Worm (Caenorhabditis elegans): ENCODE measurements around the gene usp-4.

Gene usp-4

ce11 chrIV:6767240-6767639 is 10.1 kb downstream of the usp-4 start:
- TF ChIP-seq T22C8.4 (GFP tag; IDR thresholded peaks at IDR 0.05) (no peak), cog-1 (tag; optimal IDR thresholded peaks at IDR 0.05) (no peak), ztf-23 (GFP tag; IDR thresholded peaks at IDR 0.05) (no peak), flt-1 (GFP tag; IDR thresholded peaks at IDR 0.05) (no peak), med-1 (GFP tag; optimal IDR thresholded peaks at IDR 0.05; ENCODE audit: insufficient read depth) (no peak)

ce11 chrIV:6770407-6770883 is 13.3 kb downstream of the usp-4 start, which contains the start of gene anat-1:
Gene anat-1 (plus strand): TSS chrIV:6770833.
- no peak for TF ChIP-seq med-1 (GFP tag; optimal IDR thresholded peaks at IDR 0.05; ENCODE audit: insufficient read depth)
- TF ChIP-seq klf-2 (GFP tag; conservative IDR thresholded peaks at IDR 0.05), result no peak
- no peak for TF ChIP-seq cog-1 (tag; optimal IDR thresholded peaks at IDR 0.05)
- no peak for TF ChIP-seq ztf-23 (GFP tag; IDR thresholded peaks at IDR 0.05)
- TF ChIP-seq ztf-29 (GFP tag; IDR thresholded peaks at IDR 0.05), result no peak
- no peak for TF ChIP-seq T22C8.4 (GFP tag; IDR thresholded peaks at IDR 0.05)
- TF ChIP-seq flt-1 (GFP tag; IDR thresholded peaks at IDR 0.05), result no peak
- TF ChIP-seq ref-1 (GFP tag; conservative IDR thresholded peaks at IDR 0.05), result no peak
- no peak for TF ChIP-seq tab-1 (GFP tag; IDR thresholded peaks at IDR 0.05)

ce11 chrIV:6771556-6771955 is 14.4 kb downstream of the usp-4 start:
- TF ChIP-seq ref-1 (GFP tag; conservative IDR thresholded peaks at IDR 0.05), result no peak
- no peak for TF ChIP-seq tab-1 (GFP tag; IDR thresholded peaks at IDR 0.05)
- TF ChIP-seq cog-1 (tag; optimal IDR thresholded peaks at IDR 0.05), result no peak
- TF ChIP-seq ztf-29 (GFP tag; IDR thresholded peaks at IDR 0.05), result no peak
- TF ChIP-seq T22C8.4 (GFP tag; IDR thresholded peaks at IDR 0.05), result no peak
- TF ChIP-seq klf-2 (GFP tag; conservative IDR thresholded peaks at IDR 0.05), result no peak
- no peak for TF ChIP-seq ztf-23 (GFP tag; IDR thresholded peaks at IDR 0.05)
- no peak for TF ChIP-seq flt-1 (GFP tag; IDR thresholded peaks at IDR 0.05)

- TF ChIP-seq klf-2 (GFP tag; conservative IDR thresholded peaks at IDR 0.05) (no peak), ref-1 (GFP tag; conservative IDR thresholded peaks at IDR 0.05) (no peak), flt-1 (GFP tag; IDR thresholded peaks at IDR 0.05) (no peak), cog-1 (tag; optimal IDR thresholded peaks at IDR 0.05) (no peak), tab-1 (GFP tag; IDR thresholded peaks at IDR 0.05) (no peak), med-1 (GFP tag; optimal IDR thresholded peaks at IDR 0.05; ENCODE audit: insufficient read depth) (no peak), ztf-23 (GFP tag; IDR thresholded peaks at IDR 0.05) (no peak), ztf-29 (GFP tag; IDR thresholded peaks at IDR 0.05) (no peak), T22C8.4 (GFP tag; IDR thresholded peaks at IDR 0.05) (no peak)
Observed at ce11 chrIV:6777156-6777555, 20.0 kb downstream of the usp-4 start.

ce11 chrIV:6785151-6785550 is 28.0 kb downstream of the usp-4 start, which contains the start of gene dyci-1:
Gene dyci-1 (minus strand): TSS chrIV:6785272.
- TF ChIP-seq T22C8.4 (GFP tag; IDR thresholded peaks at IDR 0.05) (no peak), klf-2 (GFP tag; conservative IDR thresholded peaks at IDR 0.05) (no peak), ref-1 (GFP tag; conservative IDR thresholded peaks at IDR 0.05) (no peak), flt-1 (GFP tag; IDR thresholded peaks at IDR 0.05) (no peak)

- no peak for TF ChIP-seq tab-1 (GFP tag; IDR thresholded peaks at IDR 0.05)
- no peak for TF ChIP-seq flt-1 (GFP tag; IDR thresholded peaks at IDR 0.05)
- TF ChIP-seq ref-1 (GFP tag; conservative IDR thresholded peaks at IDR 0.05), result no peak
- no peak for TF ChIP-seq ztf-23 (GFP tag; IDR thresholded peaks at IDR 0.05)
- TF ChIP-seq ztf-29 (GFP tag; IDR thresholded peaks at IDR 0.05), result no peak
- no peak for TF ChIP-seq T22C8.4 (GFP tag; IDR thresholded peaks at IDR 0.05)
- TF ChIP-seq cog-1 (tag; optimal IDR thresholded peaks at IDR 0.05), result no peak
- no peak for TF ChIP-seq klf-2 (GFP tag; conservative IDR thresholded peaks at IDR 0.05)
- TF ChIP-seq med-1 (GFP tag; optimal IDR thresholded peaks at IDR 0.05; ENCODE audit: insufficient read depth), result no peak
Observed at ce11 chrIV:6785873-6786272, 28.8 kb downstream of the usp-4 start.

ce11 chrIV:6789950-6790349 is 32.8 kb downstream of the usp-4 start:
- TF ChIP-seq ztf-23 (GFP tag; IDR thresholded peaks at IDR 0.05) (no peak), klf-2 (GFP tag; conservative IDR thresholded peaks at IDR 0.05) (no peak), cog-1 (tag; optimal IDR thresholded peaks at IDR 0.05) (no peak), ref-1 (GFP tag; conservative IDR thresholded peaks at IDR 0.05) (no peak), med-1 (GFP tag; optimal IDR thresholded peaks at IDR 0.05; ENCODE audit: insufficient read depth) (no peak), flt-1 (GFP tag; IDR thresholded peaks at IDR 0.05) (no peak), ztf-29 (GFP tag; IDR thresholded peaks at IDR 0.05) (no peak), T22C8.4 (GFP tag; IDR thresholded peaks at IDR 0.05) (no peak), tab-1 (GFP tag; IDR thresholded peaks at IDR 0.05) (no peak)

ce11 chrIV:6790438-6791124 is 33.5 kb downstream of the usp-4 start, which contains the start of the genes C17H12.2 and vha-8:
Gene C17H12.2 (minus strand): TSS chrIV:6790488.
Gene vha-8 (plus strand): TSS chrIV:6791074.
- no peak for TF ChIP-seq ztf-29 (GFP tag; IDR thresholded peaks at IDR 0.05)
- no peak for TF ChIP-seq klf-2 (GFP tag; conservative IDR thresholded peaks at IDR 0.05)
- TF ChIP-seq tab-1 (GFP tag; IDR thresholded peaks at IDR 0.05), result no peak
- peak; percentile 84 for TF ChIP-seq cog-1 (tag; optimal IDR thresholded peaks at IDR 0.05)
- TF ChIP-seq T22C8.4 (GFP tag; IDR thresholded peaks at IDR 0.05), result no peak
- no peak for TF ChIP-seq ref-1 (GFP tag; conservative IDR thresholded peaks at IDR 0.05)
- TF ChIP-seq flt-1 (GFP tag; IDR thresholded peaks at IDR 0.05), result no peak
- TF ChIP-seq ztf-23 (GFP tag; IDR thresholded peaks at IDR 0.05), result no peak

- TF ChIP-seq med-1 (GFP tag; optimal IDR thresholded peaks at IDR 0.05; ENCODE audit: insufficient read depth) (no peak), flt-1 (GFP tag; IDR thresholded peaks at IDR 0.05) (no peak), cog-1 (tag; optimal IDR thresholded peaks at IDR 0.05) (no peak), tab-1 (GFP tag; IDR thresholded peaks at IDR 0.05) (no peak), ztf-23 (GFP tag; IDR thresholded peaks at IDR 0.05) (no peak), klf-2 (GFP tag; conservative IDR thresholded peaks at IDR 0.05) (no peak)
Observed at ce11 chrIV:6792380-6793309, 35.5 kb downstream of the usp-4 start.
